Worm (Caenorhabditis elegans) whole organism, L2 larva: Measurements from ENCODE around the gene Y7A5A.24.

Source experiments
- C34F6.9 ChIP-seq: fragments of 150-350 bp; optimal IDR thresholded peaks from 2 replicates; lab custom pipeline; 2014; ENCODE audit warnings: missing biosample characterization, missing genetic modification characterization
- F13H6.1 ChIP-seq: sonication (generic microtip); optimal IDR thresholded peaks from 2 replicates; lab custom pipeline; 2016; ENCODE audit warnings: missing genetic modification characterization, missing compliant biosample characterization
- Y55F3AM.14 ChIP-seq: fragments of 200-800 bp; sonication (Bioruptor generic); optimal IDR thresholded peaks from 2 replicates; lab custom pipeline; 2018; ENCODE audit warnings: mild to moderate bottlenecking, missing genetic modification characterization, missing compliant biosample characterization
- blmp-1 ChIP-seq: sonication (generic microtip); optimal IDR thresholded peaks from 2 replicates; lab custom pipeline; 2017; ENCODE audit warnings: missing genetic modification characterization, mild to moderate bottlenecking, missing compliant biosample characterization, antibody characterized with exemption, moderate library complexity; ENCODE audit not compliant: insufficient read depth
- ceh-16 ChIP-seq: fragments of 150-350 bp; optimal IDR thresholded peaks from 2 replicates; lab custom pipeline; 2014; ENCODE audit warnings: missing biosample characterization, missing genetic modification characterization
- ceh-82 ChIP-seq: fragments of 150-350 bp; optimal IDR thresholded peaks from 2 replicates; lab custom pipeline; 2014; ENCODE audit warnings: missing biosample characterization, missing genetic modification characterization
- crh-2 ChIP-seq: sonication (generic microtip); optimal IDR thresholded peaks from 2 replicates; lab custom pipeline; 2017; ENCODE audit warnings: missing biosample characterization, missing genetic modification characterization
- dmd-4 ChIP-seq: sonication (generic microtip); optimal IDR thresholded peaks from 2 replicates; lab custom pipeline; 2017; ENCODE audit warnings: missing biosample characterization, missing genetic modification characterization
- egl-27 ChIP-seq: sonication (generic microtip); optimal IDR thresholded peaks from 3 replicates; lab custom pipeline; 2017; ENCODE audit warnings: missing biosample characterization, missing genetic modification reagents, missing genetic modification characterization
- elt-1 ChIP-seq: fragments of 150-350 bp; optimal IDR thresholded peaks from 2 replicates; lab custom pipeline; 2014; ENCODE audit warnings: missing biosample characterization, missing genetic modification characterization
- fos-1 ChIP-seq: fragments of 150-350 bp; optimal IDR thresholded peaks from 2 replicates; lab custom pipeline; 2014; ENCODE audit warnings: missing biosample characterization, missing genetic modification characterization
- gmeb-1 ChIP-seq: fragments of 150-350 bp; optimal IDR thresholded peaks from 2 replicates; lab custom pipeline; 2014; ENCODE audit warnings: missing biosample characterization, missing genetic modification characterization
- lin-11 ChIP-seq: fragments of 150-350 bp; sonication (generic microtip); optimal IDR thresholded peaks from 2 replicates; lab custom pipeline; 2014; ENCODE audit warnings: missing biosample characterization, missing genetic modification characterization, inconsistent platforms, mixed read lengths
- lin-13 ChIP-seq: fragments of 150-350 bp; optimal IDR thresholded peaks from 2 replicates; lab custom pipeline; 2014; ENCODE audit warnings: missing biosample characterization, missing genetic modification reagents, missing genetic modification characterization
- lsy-2 ChIP-seq, 2 experiments: fragments of 150-350 bp in 1 of 2; sonication (generic microtip) in 1 of 2; optimal IDR thresholded peaks; 2 replicates each; lab custom pipeline; 2014 to 2017; ENCODE audit warnings: missing biosample characterization in 2 of 2, missing genetic modification characterization in 2 of 2
- mbf-1 ChIP-seq: sonication (generic microtip); optimal IDR thresholded peaks from 2 replicates; lab custom pipeline; 2017; ENCODE audit warnings: missing biosample characterization, missing genetic modification characterization
- mdl-1 ChIP-seq, 2 experiments: fragments of 150-350 bp in 1 of 2; sonication (generic microtip) in 1 of 2; optimal IDR thresholded peaks; 2 replicates each; lab custom pipeline; 2017; ENCODE audit warnings: missing biosample characterization in 2 of 2, missing genetic modification characterization in 2 of 2
- nhr-10 ChIP-seq: sonication (generic microtip); optimal IDR thresholded peaks from 2 replicates; lab custom pipeline; 2017; ENCODE audit warnings: missing biosample characterization, missing genetic modification characterization
- nhr-11 ChIP-seq: fragments of 150-350 bp; optimal IDR thresholded peaks from 2 replicates; lab custom pipeline; 2014; ENCODE audit warnings: missing biosample characterization, missing genetic modification characterization
- nhr-12 ChIP-seq: fragments of 150-350 bp; optimal IDR thresholded peaks from 2 replicates; lab custom pipeline; 2014; ENCODE audit warnings: missing biosample characterization, missing genetic modification characterization
- nhr-129 ChIP-seq: fragments of 150-350 bp; optimal IDR thresholded peaks from 2 replicates; lab custom pipeline; 2014; ENCODE audit warnings: missing biosample characterization, missing genetic modification characterization
- nhr-21 ChIP-seq: fragments of 150-350 bp; optimal IDR thresholded peaks from 2 replicates; lab custom pipeline; 2014; ENCODE audit warnings: missing biosample characterization, missing genetic modification characterization
- nhr-23 ChIP-seq: fragments of 150-350 bp; optimal IDR thresholded peaks from 2 replicates; lab custom pipeline; 2014; ENCODE audit warnings: missing biosample characterization, missing genetic modification reagents, missing genetic modification characterization
- nhr-25 ChIP-seq: fragments of 150-350 bp; sonication (generic microtip); optimal IDR thresholded peaks from 3 replicates; lab custom pipeline; 2014; ENCODE audit warnings: missing biosample characterization, missing genetic modification characterization
- nhr-6 ChIP-seq: fragments of 150-350 bp; optimal IDR thresholded peaks from 2 replicates; lab custom pipeline; 2014; ENCODE audit warnings: missing biosample characterization, missing genetic modification characterization
- peb-1 ChIP-seq: fragments of 150-350 bp; optimal IDR thresholded peaks from 2 replicates; lab custom pipeline; 2014; ENCODE audit warnings: missing biosample characterization, missing genetic modification characterization
- sem-4 ChIP-seq: fragments of 150-350 bp; optimal IDR thresholded peaks from 2 replicates; lab custom pipeline; 2014; ENCODE audit warnings: missing biosample characterization, missing genetic modification reagents, missing genetic modification characterization
- skn-1 ChIP-seq: sonication (generic microtip); optimal IDR thresholded peaks from 2 replicates; lab custom pipeline; 2017; ENCODE audit warnings: missing biosample characterization, missing genetic modification characterization
- sma-9 ChIP-seq, 2 experiments: fragments of 150-350 bp in 1 of 2; sonication (generic microtip) in 1 of 2; optimal IDR thresholded peaks; 2 replicates each; lab custom pipeline; 2014 to 2016; ENCODE audit warnings: missing genetic modification characterization in 2 of 2, mild to moderate bottlenecking in 1 of 2, missing biosample characterization in 1 of 2, missing compliant biosample characterization in 1 of 2, missing genetic modification reagents in 1 of 2, moderate library complexity in 1 of 2
- snpc-4 ChIP-seq: fragments of 150-350 bp; optimal IDR thresholded peaks from 2 replicates; lab custom pipeline; 2014; ENCODE audit warnings: missing biosample characterization, missing genetic modification characterization
- unc-39 ChIP-seq: fragments of 150-350 bp; optimal IDR thresholded peaks from 2 replicates; lab custom pipeline; 2014; ENCODE audit warnings: missing biosample characterization, missing genetic modification characterization
- unc-55 ChIP-seq: fragments of 150-350 bp; sonication (generic microtip); optimal IDR thresholded peaks from 3 replicates; lab custom pipeline; 2014; ENCODE audit warnings: missing biosample characterization, missing genetic modification reagents, missing genetic modification characterization
- ztf-1 ChIP-seq: fragments of 200-800 bp; sonication (Bioruptor generic); conservative IDR thresholded peaks from 2 replicates; pipeline ENCODE4 v1.3.6; 2022; ENCODE audit warnings: missing genetic modification characterization, missing compliant biosample characterization
- ztf-4 ChIP-seq: fragments of 150-350 bp; optimal IDR thresholded peaks from 2 replicates; lab custom pipeline; 2014; ENCODE audit warnings: missing biosample characterization, missing genetic modification characterization

The Y7A5A.24 gene

DNA sequence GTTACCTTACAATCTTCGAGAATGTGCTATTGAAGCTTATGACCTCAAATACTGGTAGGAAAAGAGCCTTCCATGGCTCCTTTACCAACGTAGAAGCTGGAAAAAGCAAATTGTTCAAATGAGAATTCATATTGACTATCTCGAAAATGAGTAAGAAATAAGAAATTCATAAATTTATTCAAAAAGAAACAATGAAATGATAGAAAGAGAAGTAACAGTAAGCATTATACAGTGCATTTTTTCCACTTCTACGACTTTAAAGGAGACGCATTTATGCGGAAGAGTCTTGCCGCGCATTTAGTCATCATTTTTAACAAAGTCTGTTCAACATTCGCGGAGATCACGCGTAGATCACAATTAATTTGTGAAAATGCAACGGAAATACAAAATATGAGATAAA, 13.1 kb upstream of the Y7A5A.24 start, which contains the start of gene Y7A5A.10:
TSS of gene Y7A5A.10 (minus strand) at position 101 of the 400 bp plus-strand sequence.
- TF ChIP-seq mdl-1 (tag; optimal IDR thresholded peaks at IDR 0.05; lab: Kevin White, UChicago) (no peak), F13H6.1 (tag; lab: Kevin White, UChicago) (no peak), nhr-129 (tag; lab: Kevin White, UChicago) (no peak), elt-1 (no peak), mbf-1 (tag; lab: Kevin White, UChicago) (no peak), ceh-82 (tag; lab: Kevin White, UChicago) (no peak), sma-9 (GFP tag; optimal IDR thresholded peaks at IDR 0.05; lab: Kevin White, UChicago) (no peak), sma-9 (tag; optimal IDR thresholded peaks at IDR 0.05; lab: Kevin White, UChicago) (no peak), crh-2 (tag; lab: Kevin White, UChicago) (no peak), unc-39 (no peak), snpc-4 (tag; lab: Kevin White, UChicago) (no peak)

DNA sequence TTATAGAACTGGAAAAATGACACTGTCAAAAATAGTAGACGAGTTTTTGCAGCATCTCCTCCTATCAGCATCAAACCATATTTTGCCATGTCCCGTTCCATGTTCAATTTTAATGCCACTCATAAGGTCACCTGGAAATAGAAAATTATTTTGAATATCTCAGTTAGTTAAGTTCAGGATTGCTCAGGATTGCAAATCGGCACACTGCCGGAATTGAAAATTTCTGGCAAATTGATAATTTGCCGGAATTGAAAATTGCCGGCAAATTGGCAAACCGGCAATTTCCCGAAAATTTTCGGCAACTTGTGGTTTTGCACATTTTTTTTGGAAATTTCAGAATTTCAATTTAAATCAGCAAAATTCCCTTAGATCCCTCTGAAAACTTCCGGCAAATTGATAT, 4.8 kb upstream of the Y7A5A.24 start, which contains the start of gene Y7A5A.5:
TSS of gene Y7A5A.5 (minus strand) at position 101 of the 400 bp plus-strand sequence.
- TF ChIP-seq nhr-25 (tag; lab: Kevin White, UChicago): no peak
- no peak for TF ChIP-seq ceh-16
- no peak for TF ChIP-seq sma-9 (GFP tag; optimal IDR thresholded peaks at IDR 0.05; lab: Kevin White, UChicago)
- TF ChIP-seq sma-9 (tag; optimal IDR thresholded peaks at IDR 0.05; lab: Kevin White, UChicago): no peak
- TF ChIP-seq lin-13 (GFP tag; lab: Kevin White, UChicago): no peak
- no peak for TF ChIP-seq nhr-21
- no peak for TF ChIP-seq egl-27 (tag; lab: Kevin White, UChicago)
- no peak for TF ChIP-seq ztf-4 (tag; lab: Kevin White, UChicago)
- no peak for TF ChIP-seq unc-39
- no peak for TF ChIP-seq unc-55
- no peak for TF ChIP-seq sem-4 (tag; lab: Kevin White, UChicago)
- TF ChIP-seq gmeb-1: no peak
- no peak for TF ChIP-seq snpc-4 (tag; lab: Kevin White, UChicago)
- no peak for TF ChIP-seq ztf-1
- TF ChIP-seq dmd-4: no peak
- no peak for TF ChIP-seq nhr-23 (tag; lab: Kevin White, UChicago)
- no peak for TF ChIP-seq C34F6.9 (tag; lab: Kevin White, UChicago)
- no peak for TF ChIP-seq nhr-10
- no peak for TF ChIP-seq mbf-1 (tag; lab: Kevin White, UChicago)
- TF ChIP-seq blmp-1: no peak

DNA sequence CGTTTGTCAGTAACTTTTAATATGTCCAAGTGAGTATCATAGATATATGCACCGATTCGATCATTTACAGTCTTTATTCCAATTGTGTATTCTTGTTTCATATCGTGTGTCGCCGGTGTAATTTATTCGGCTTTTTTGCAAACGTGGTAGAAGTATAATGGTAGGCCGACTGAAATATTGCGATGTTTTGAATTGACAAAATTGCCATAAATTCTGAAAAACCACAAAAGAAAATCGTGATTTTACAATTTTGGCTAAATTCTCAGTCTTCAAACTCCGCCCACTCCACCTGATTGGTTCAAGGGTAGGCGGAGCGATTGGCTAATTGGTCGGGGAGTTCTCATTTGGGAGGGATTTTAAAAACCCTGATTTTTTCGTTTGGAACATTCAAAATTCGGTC, 2.6 kb upstream of the Y7A5A.24 start, which contains the start of gene Y7A5A.3:
TSS of gene Y7A5A.3 (minus strand) at position 101 of the 400 bp plus-strand sequence.
- TF ChIP-seq nhr-11: no peak
- no peak for TF ChIP-seq nhr-21
- TF ChIP-seq peb-1 (tag; lab: Kevin White, UChicago): no peak
- TF ChIP-seq lin-11 (tag; lab: Kevin White, UChicago): no peak
- no peak for TF ChIP-seq Y55F3AM.14 (GFP tag; lab: Kevin White, UChicago)

DNA sequence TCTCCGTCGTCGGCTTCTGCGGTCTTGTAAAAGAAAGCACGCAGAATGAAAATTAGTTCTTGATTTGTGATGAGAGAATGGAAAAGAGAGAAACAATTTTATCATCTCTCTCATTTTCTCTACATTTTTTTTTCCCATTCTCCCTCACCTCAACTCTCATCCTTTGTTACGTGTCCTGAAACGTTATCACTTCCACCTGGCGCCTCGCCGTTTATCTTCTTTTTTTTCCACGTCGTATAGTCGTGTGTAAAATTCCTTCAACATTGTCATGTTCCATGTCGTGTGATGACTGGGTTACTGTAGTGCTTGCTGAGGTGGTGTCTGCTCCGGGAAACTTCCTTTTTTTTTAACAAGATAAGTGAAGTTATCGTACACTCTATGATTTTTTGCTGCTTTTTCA, 2.4 kb downstream of the Y7A5A.24 start:
- peak; percentile 11 for TF ChIP-seq nhr-21
- TF ChIP-seq nhr-12 (tag; lab: Kevin White, UChicago): no peak
- TF ChIP-seq F13H6.1 (tag; lab: Kevin White, UChicago): peak; percentile 40
- TF ChIP-seq lsy-2 (tag; optimal IDR thresholded peaks at IDR 0.05; lab: Kevin White, UChicago): peak in 1 of 2 experiments; percentile 86
- no peak for TF ChIP-seq skn-1 (tag; lab: Kevin White, UChicago)
- peak; percentile 95 for TF ChIP-seq crh-2 (tag; lab: Kevin White, UChicago)
- TF ChIP-seq lin-13 (GFP tag; lab: Kevin White, UChicago): peak; percentile 23
- TF ChIP-seq nhr-6 (tag; lab: Kevin White, UChicago): peak; percentile 27
- peak; percentile 20 for TF ChIP-seq snpc-4 (tag; lab: Kevin White, UChicago)
- TF ChIP-seq peb-1 (tag; lab: Kevin White, UChicago): no peak
- peak; percentile 25 for TF ChIP-seq gmeb-1
- TF ChIP-seq nhr-11: no peak
- TF ChIP-seq C34F6.9 (tag; lab: Kevin White, UChicago): peak; percentile 15
- peak; percentile 74 for TF ChIP-seq fos-1 (tag; lab: Kevin White, UChicago)
- TF ChIP-seq nhr-129 (tag; lab: Kevin White, UChicago): peak; percentile 75
- peak; percentile 28 for TF ChIP-seq sma-9 (GFP tag; optimal IDR thresholded peaks at IDR 0.05; lab: Kevin White, UChicago)
- no peak for TF ChIP-seq sma-9 (tag; optimal IDR thresholded peaks at IDR 0.05; lab: Kevin White, UChicago)
